Fruit fly (Drosophila melanogaster) whole organism, adult: ENCODE data around the gene CG6418.

Source experiments
- CG11617 ChIP-seq: fragments of 200-800 bp; sonication (Bioruptor generic); optimal IDR thresholded peaks from 2 replicates; lab custom pipeline; 2017; ENCODE audit warnings: mild to moderate bottlenecking, missing biosample characterization, missing genetic modification reagents, missing genetic modification characterization
- CG12768 ChIP-seq: fragments of 200-800 bp; sonication (Bioruptor generic); optimal IDR thresholded peaks from 2 replicates; lab custom pipeline; 2017; ENCODE audit warnings: missing biosample characterization, missing genetic modification characterization, mild to moderate bottlenecking, moderate library complexity, missing genetic modification reagents
- CG14711 ChIP-seq: fragments of 200-800 bp; sonication (Bioruptor generic); optimal IDR thresholded peaks from 2 replicates; lab custom pipeline; 2018; ENCODE audit warnings: missing biosample characterization, mild to moderate bottlenecking, missing genetic modification characterization, moderate library complexity
- CG33017 ChIP-seq: fragments of 200-800 bp; sonication (Bioruptor generic); optimal IDR thresholded peaks from 2 replicates; lab custom pipeline; 2018; ENCODE audit warnings: missing biosample characterization, mild to moderate bottlenecking, missing genetic modification characterization, moderate library complexity
- CG7045 ChIP-seq: fragments of 200-800 bp; sonication (Bioruptor generic); optimal IDR thresholded peaks from 2 replicates; lab custom pipeline; 2017; ENCODE audit warnings: missing biosample characterization, mild to moderate bottlenecking, missing genetic modification characterization
- Clk ChIP-seq: fragments of 200-800 bp; sonication (Bioruptor generic); optimal IDR thresholded peaks from 2 replicates; lab custom pipeline; 2017; ENCODE audit warnings: missing biosample characterization, missing genetic modification characterization
- Hr96 ChIP-seq: fragments of 200-800 bp; sonication (Bioruptor generic); optimal IDR thresholded peaks from 2 replicates; lab custom pipeline; 2016; ENCODE audit warnings: missing biosample characterization, missing genetic modification characterization
- Mnt ChIP-seq: fragments of 200-800 bp; sonication (Bioruptor generic); optimal IDR thresholded peaks from 2 replicates; lab custom pipeline; 2016; ENCODE audit warnings: missing biosample characterization, mild to moderate bottlenecking, missing genetic modification characterization
- cic ChIP-seq: fragments of 200-800 bp; sonication (Bioruptor generic); optimal IDR thresholded peaks from 2 replicates; lab custom pipeline; 2017; ENCODE audit warnings: missing biosample characterization, mild to moderate bottlenecking, missing genetic modification characterization, moderate library complexity
- cnc ChIP-seq, 2 experiments: fragments of >200 bp; optimal IDR thresholded peaks; 2 replicates each; lab custom pipeline; 2017
- kay ChIP-seq: fragments of 200-800 bp; sonication (Bioruptor generic); peaks from one replicate; lab custom pipeline; 2016; ENCODE audit warnings: missing biosample characterization, missing genetic modification characterization, borderline replicate concordance
- ovo ChIP-seq: fragments of 200-800 bp; sonication (Bioruptor generic); optimal IDR thresholded peaks from 2 replicates; lab custom pipeline; 2016; ENCODE audit warnings: missing biosample characterization, missing genetic modification characterization
- pad ChIP-seq: fragments of 200-800 bp; sonication (Bioruptor generic); optimal IDR thresholded peaks from 3 replicates; lab custom pipeline; 2017; ENCODE audit warnings: missing biosample characterization, missing genetic modification characterization, mild to moderate bottlenecking, moderate library complexity, missing genetic modification reagents
- tj ChIP-seq: fragments of 200-800 bp; sonication (Bioruptor generic); optimal IDR thresholded peaks from 3 replicates; lab custom pipeline; 2017; ENCODE audit warnings: missing biosample characterization, mild to moderate bottlenecking, missing genetic modification characterization, moderate library complexity

dm6 chr3L:10876036-10876435 is 2.8 kb downstream of the CG6418 start:
- TF ChIP-seq kay (GFP tag; lab: Kevin White, UChicago) (peak; percentile 31), tj (GFP tag; lab: Kevin White, UChicago) (no peak), CG11617 (GFP tag; lab: Kevin White, UChicago) (no peak), pad (GFP tag; lab: Kevin White, UChicago) (no peak), ovo (GFP tag; lab: Kevin White, UChicago) (no peak), Hr96 (GFP tag; lab: Kevin White, UChicago) (no peak), CG7045 (no peak), cnc (optimal IDR thresholded peaks at IDR 0.05; lab: Kevin White, UChicago) (no peak), Clk (GFP tag; lab: Kevin White, UChicago) (no peak), CG12768 (GFP tag; lab: Kevin White, UChicago) (no peak), cic (GFP tag; lab: Kevin White, UChicago) (no peak), Mnt (GFP tag; lab: Kevin White, UChicago) (no peak), CG33017 (tag; lab: Kevin White, UChicago) (no peak), CG14711 (tag; lab: Kevin White, UChicago) (no peak)
